Worm (Caenorhabditis elegans) whole organism, L2 larva: ENCODE data around the gene stdh-3.
A peak's percentile ranks its signal among the peaks of the same experiment; 100 is the strongest.

ENCODE experiments used
- C34F6.9 ChIP-seq: fragments of 150-350 bp; optimal IDR thresholded peaks from 2 replicates; lab custom pipeline; 2014; ENCODE audit warnings: missing biosample characterization, missing genetic modification characterization
- F13H6.1 ChIP-seq: sonication (generic microtip); optimal IDR thresholded peaks from 2 replicates; lab custom pipeline; 2016; ENCODE audit warnings: missing genetic modification characterization, missing compliant biosample characterization
- R02D3.7 ChIP-seq: fragments of 150-350 bp; optimal IDR thresholded peaks from 2 replicates; lab custom pipeline; 2014; ENCODE audit warnings: missing biosample characterization, missing genetic modification characterization
- Y55F3AM.14 ChIP-seq: fragments of 200-800 bp; sonication (Bioruptor generic); optimal IDR thresholded peaks from 2 replicates; lab custom pipeline; 2018; ENCODE audit warnings: mild to moderate bottlenecking, missing genetic modification characterization, missing compliant biosample characterization
- ZK546.5 ChIP-seq: sonication (generic microtip); optimal IDR thresholded peaks from 2 replicates; lab custom pipeline; 2017; ENCODE audit warnings: missing biosample characterization, missing genetic modification characterization
- aly-2 ChIP-seq: fragments of 150-350 bp; optimal IDR thresholded peaks from 2 replicates; lab custom pipeline; 2014; ENCODE audit warnings: missing biosample characterization, missing genetic modification characterization
- ama-1 ChIP-seq: fragments of 150-350 bp; optimal IDR thresholded peaks from 2 replicates; lab custom pipeline; 2018; ENCODE audit warnings: inconsistent platforms
- blmp-1 ChIP-seq: sonication (generic microtip); optimal IDR thresholded peaks from 2 replicates; lab custom pipeline; 2017; ENCODE audit warnings: missing genetic modification characterization, mild to moderate bottlenecking, missing compliant biosample characterization, antibody characterized with exemption, moderate library complexity; ENCODE audit not compliant: insufficient read depth
- ceh-16 ChIP-seq: fragments of 150-350 bp; optimal IDR thresholded peaks from 2 replicates; lab custom pipeline; 2014; ENCODE audit warnings: missing biosample characterization, missing genetic modification characterization
- ceh-82 ChIP-seq: fragments of 150-350 bp; optimal IDR thresholded peaks from 2 replicates; lab custom pipeline; 2014; ENCODE audit warnings: missing biosample characterization, missing genetic modification characterization
- crh-2 ChIP-seq: sonication (generic microtip); optimal IDR thresholded peaks from 2 replicates; lab custom pipeline; 2017; ENCODE audit warnings: missing biosample characterization, missing genetic modification characterization
- dmd-4 ChIP-seq: sonication (generic microtip); optimal IDR thresholded peaks from 2 replicates; lab custom pipeline; 2017; ENCODE audit warnings: missing biosample characterization, missing genetic modification characterization
- egl-27 ChIP-seq: sonication (generic microtip); optimal IDR thresholded peaks from 3 replicates; lab custom pipeline; 2017; ENCODE audit warnings: missing biosample characterization, missing genetic modification reagents, missing genetic modification characterization
- elt-1 ChIP-seq: fragments of 150-350 bp; optimal IDR thresholded peaks from 2 replicates; lab custom pipeline; 2014; ENCODE audit warnings: missing biosample characterization, missing genetic modification characterization
- elt-3 ChIP-seq: sonication (generic microtip); optimal IDR thresholded peaks from 2 replicates; lab custom pipeline; 2017; ENCODE audit warnings: missing biosample characterization, missing genetic modification characterization
- fos-1 ChIP-seq: fragments of 150-350 bp; optimal IDR thresholded peaks from 2 replicates; lab custom pipeline; 2014; ENCODE audit warnings: missing biosample characterization, missing genetic modification characterization
- gmeb-1 ChIP-seq: fragments of 150-350 bp; optimal IDR thresholded peaks from 2 replicates; lab custom pipeline; 2014; ENCODE audit warnings: missing biosample characterization, missing genetic modification characterization
- lin-13 ChIP-seq: fragments of 150-350 bp; optimal IDR thresholded peaks from 2 replicates; lab custom pipeline; 2014; ENCODE audit warnings: missing biosample characterization, missing genetic modification reagents, missing genetic modification characterization
- lin-39 ChIP-seq: fragments of 150-350 bp; optimal IDR thresholded peaks from 2 replicates; lab custom pipeline; 2014; ENCODE audit warnings: missing biosample characterization, missing genetic modification reagents, missing genetic modification characterization
- lsy-2 ChIP-seq, 2 experiments: fragments of 150-350 bp in 1 of 2; sonication (generic microtip) in 1 of 2; optimal IDR thresholded peaks; 2 replicates each; lab custom pipeline; 2014 to 2017; ENCODE audit warnings: missing biosample characterization in 2 of 2, missing genetic modification characterization in 2 of 2
- mab-5 ChIP-seq: fragments of 150-350 bp; optimal IDR thresholded peaks from 2 replicates; lab custom pipeline; 2014; ENCODE audit warnings: missing biosample characterization, missing genetic modification characterization
- mdl-1 ChIP-seq, 2 experiments: fragments of 150-350 bp in 1 of 2; sonication (generic microtip) in 1 of 2; optimal IDR thresholded peaks; 2 replicates each; lab custom pipeline; 2017; ENCODE audit warnings: missing biosample characterization in 2 of 2, missing genetic modification characterization in 2 of 2
- nhr-10 ChIP-seq: sonication (generic microtip); optimal IDR thresholded peaks from 2 replicates; lab custom pipeline; 2017; ENCODE audit warnings: missing biosample characterization, missing genetic modification characterization
- nhr-129 ChIP-seq: fragments of 150-350 bp; optimal IDR thresholded peaks from 2 replicates; lab custom pipeline; 2014; ENCODE audit warnings: missing biosample characterization, missing genetic modification characterization
- nhr-21 ChIP-seq: fragments of 150-350 bp; optimal IDR thresholded peaks from 2 replicates; lab custom pipeline; 2014; ENCODE audit warnings: missing biosample characterization, missing genetic modification characterization
- nhr-23 ChIP-seq: fragments of 150-350 bp; optimal IDR thresholded peaks from 2 replicates; lab custom pipeline; 2014; ENCODE audit warnings: missing biosample characterization, missing genetic modification reagents, missing genetic modification characterization
- nhr-237 ChIP-seq: fragments of 150-350 bp; optimal IDR thresholded peaks from 2 replicates; lab custom pipeline; 2014; ENCODE audit warnings: missing biosample characterization, missing genetic modification characterization
- nhr-25 ChIP-seq: fragments of 150-350 bp; sonication (generic microtip); optimal IDR thresholded peaks from 3 replicates; lab custom pipeline; 2014; ENCODE audit warnings: missing biosample characterization, missing genetic modification characterization
- nhr-6 ChIP-seq: fragments of 150-350 bp; optimal IDR thresholded peaks from 2 replicates; lab custom pipeline; 2014; ENCODE audit warnings: missing biosample characterization, missing genetic modification characterization
- nhr-77 ChIP-seq: fragments of 150-350 bp; optimal IDR thresholded peaks from 2 replicates; lab custom pipeline; 2014; ENCODE audit warnings: missing biosample characterization, missing genetic modification characterization
- peb-1 ChIP-seq: fragments of 150-350 bp; optimal IDR thresholded peaks from 2 replicates; lab custom pipeline; 2014; ENCODE audit warnings: missing biosample characterization, missing genetic modification characterization
- skn-1 ChIP-seq: sonication (generic microtip); optimal IDR thresholded peaks from 2 replicates; lab custom pipeline; 2017; ENCODE audit warnings: missing biosample characterization, missing genetic modification characterization
- sma-3 ChIP-seq: sonication (generic microtip); optimal IDR thresholded peaks from 2 replicates; lab custom pipeline; 2016; ENCODE audit warnings: missing genetic modification reagents, missing genetic modification characterization, missing compliant biosample characterization
- sma-9 ChIP-seq, 2 experiments: fragments of 150-350 bp in 1 of 2; sonication (generic microtip) in 1 of 2; optimal IDR thresholded peaks; 2 replicates each; lab custom pipeline; 2014 to 2016; ENCODE audit warnings: missing genetic modification characterization in 2 of 2, mild to moderate bottlenecking in 1 of 2, missing biosample characterization in 1 of 2, missing compliant biosample characterization in 1 of 2, missing genetic modification reagents in 1 of 2, moderate library complexity in 1 of 2
- snpc-4 ChIP-seq: fragments of 150-350 bp; optimal IDR thresholded peaks from 2 replicates; lab custom pipeline; 2014; ENCODE audit warnings: missing biosample characterization, missing genetic modification characterization
- unc-39 ChIP-seq: fragments of 150-350 bp; optimal IDR thresholded peaks from 2 replicates; lab custom pipeline; 2014; ENCODE audit warnings: missing biosample characterization, missing genetic modification characterization
- unc-55 ChIP-seq: fragments of 150-350 bp; sonication (generic microtip); optimal IDR thresholded peaks from 3 replicates; lab custom pipeline; 2014; ENCODE audit warnings: missing biosample characterization, missing genetic modification reagents, missing genetic modification characterization
- unc-62 ChIP-seq: fragments of 150-350 bp; optimal IDR thresholded peaks from 2 replicates; lab custom pipeline; 2014; ENCODE audit warnings: missing biosample characterization, missing genetic modification reagents, missing genetic modification characterization
- zag-1 ChIP-seq: fragments of 150-350 bp; optimal IDR thresholded peaks from 2 replicates; lab custom pipeline; 2014; ENCODE audit warnings: missing biosample characterization, missing genetic modification characterization
- ztf-1 ChIP-seq: fragments of 200-800 bp; sonication (Bioruptor generic); conservative IDR thresholded peaks from 2 replicates; pipeline ENCODE4 v1.3.6; 2022; ENCODE audit warnings: missing genetic modification characterization, missing compliant biosample characterization
- ztf-11 ChIP-seq: sonication (generic microtip); optimal IDR thresholded peaks from 2 replicates; lab custom pipeline; 2017; ENCODE audit warnings: missing biosample characterization, missing genetic modification characterization
- ztf-4 ChIP-seq: fragments of 150-350 bp; optimal IDR thresholded peaks from 2 replicates; lab custom pipeline; 2014; ENCODE audit warnings: missing biosample characterization, missing genetic modification characterization

stdh-3 gene

ce11 chrV:13907557-13908104, 3.2 kb downstream of the stdh-3 start (continued):
- TF ChIP-seq Y55F3AM.14 (GFP tag; lab: Kevin White, UChicago) (peak; percentile 47), zag-1 (no peak), nhr-21 (tag; lab: Kevin White, UChicago) (peak; percentile 46), snpc-4 (tag; lab: Kevin White, UChicago) (no peak), nhr-10 (tag; lab: Kevin White, UChicago) (no peak), C34F6.9 (peak; percentile 21), ceh-82 (tag; lab: Kevin White, UChicago) (no peak), nhr-23 (no peak), F13H6.1 (tag; lab: Kevin White, UChicago) (peak; percentile 11), sma-9 (GFP tag; optimal IDR thresholded peaks at IDR 0.05; lab: Kevin White, UChicago) (peak; percentile 42), sma-9 (tag; optimal IDR thresholded peaks at IDR 0.05; lab: Kevin White, UChicago) (no peak), dmd-4 (no peak), lin-13 (GFP tag; lab: Kevin White, UChicago) (peak; percentile 49), ztf-11 (tag; lab: Kevin White, UChicago) (no peak), ztf-1 (GFP tag; lab: Robert Waterston, UW) (no peak)

ce11 chrV:13908120-13908915, 3.9 kb downstream of the stdh-3 start:
- peak; percentile 8 for TF ChIP-seq sma-9 (GFP tag; optimal IDR thresholded peaks at IDR 0.05; lab: Kevin White, UChicago)
- no peak for TF ChIP-seq sma-9 (tag; optimal IDR thresholded peaks at IDR 0.05; lab: Kevin White, UChicago)
- peak; percentile 66 for TF ChIP-seq ztf-4
- TF ChIP-seq sma-3 (GFP tag; lab: Kevin White, UChicago), result no peak
- peak; percentile 29 for TF ChIP-seq Y55F3AM.14 (GFP tag; lab: Kevin White, UChicago)
- TF ChIP-seq ztf-11 (tag; lab: Kevin White, UChicago), result no peak
- TF ChIP-seq nhr-6 (tag; lab: Kevin White, UChicago), result no peak
- peak in 1 of 2 experiments; percentile 38 for TF ChIP-seq lsy-2 (tag; optimal IDR thresholded peaks at IDR 0.05; lab: Kevin White, UChicago)
- no peak for TF ChIP-seq unc-62
- peak; percentile 92 for TF ChIP-seq ama-1
- TF ChIP-seq unc-55, result no peak
- TF ChIP-seq gmeb-1 (tag; lab: Kevin White, UChicago), result no peak
- TF ChIP-seq F13H6.1 (tag; lab: Kevin White, UChicago), result no peak
- TF ChIP-seq nhr-129, result no peak
- TF ChIP-seq, all 48 proteins: peak for 5

DNA sequence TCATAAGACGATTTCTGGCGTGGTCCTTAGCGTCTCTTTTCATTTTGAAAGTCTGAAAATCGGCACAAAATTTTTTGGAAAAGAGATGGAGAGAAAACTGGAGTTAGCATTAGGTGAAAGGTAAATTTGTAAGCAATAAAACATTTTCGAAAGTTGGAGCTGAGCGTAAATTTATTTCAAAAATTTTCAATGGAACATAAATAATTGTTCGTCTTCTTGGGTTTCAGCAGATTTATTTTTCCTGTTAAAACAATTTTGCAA, 4.4 kb downstream of the stdh-3 start, which contains the start of gene C06B3.6:
TSS of gene C06B3.6 (minus strand) at position 52 of the 261 bp plus-strand sequence.
- TF ChIP-seq mab-5 (tag; lab: Kevin White, UChicago), result no peak
- no peak for TF ChIP-seq ztf-11 (tag; lab: Kevin White, UChicago)
- no peak for TF ChIP-seq ZK546.5
- TF ChIP-seq lsy-2 (tag; optimal IDR thresholded peaks at IDR 0.05; lab: Kevin White, UChicago), result no peak
- TF ChIP-seq ceh-82 (tag; lab: Kevin White, UChicago), result no peak
- no peak for TF ChIP-seq elt-3 (tag; lab: Kevin White, UChicago)
- TF ChIP-seq nhr-21 (tag; lab: Kevin White, UChicago), result no peak
- no peak for TF ChIP-seq nhr-77 (tag; lab: Kevin White, UChicago)
- no peak for TF ChIP-seq peb-1
- TF ChIP-seq ama-1, result no peak
- TF ChIP-seq snpc-4 (tag; lab: Kevin White, UChicago), result no peak
- no peak for TF ChIP-seq unc-62
- no peak for TF ChIP-seq mdl-1 (tag; optimal IDR thresholded peaks at IDR 0.05; lab: Kevin White, UChicago)
- TF ChIP-seq elt-1, result no peak
- no peak for TF ChIP-seq unc-39
- no peak for TF ChIP-seq ztf-1 (GFP tag; lab: Robert Waterston, UW)

ce11 chrV:13909400-13909799, 5.0 kb downstream of the stdh-3 start, which contains the start of gene C06B3.7:
Gene C06B3.7 (plus strand): TSS chrV:13909686.
- TF ChIP-seq nhr-237 (tag; lab: Kevin White, UChicago), result no peak
- TF ChIP-seq ceh-16 (tag; lab: Kevin White, UChicago), result no peak
- no peak for TF ChIP-seq ZK546.5
- peak; percentile 45 for TF ChIP-seq egl-27 (tag; lab: Kevin White, UChicago)
- TF ChIP-seq sma-9 (GFP tag; optimal IDR thresholded peaks at IDR 0.05; lab: Kevin White, UChicago), result peak; percentile 96
- no peak for TF ChIP-seq sma-9 (tag; optimal IDR thresholded peaks at IDR 0.05; lab: Kevin White, UChicago)
- no peak for TF ChIP-seq nhr-10 (tag; lab: Kevin White, UChicago)
- TF ChIP-seq snpc-4 (tag; lab: Kevin White, UChicago), result peak; percentile 46
- no peak for TF ChIP-seq aly-2
- no peak for TF ChIP-seq R02D3.7 (tag; lab: Kevin White, UChicago)
- peak; percentile 93 for TF ChIP-seq nhr-25 (tag; lab: Kevin White, UChicago)
- TF ChIP-seq ztf-4, result peak; percentile 75
- TF ChIP-seq unc-39, result no peak
- no peak for TF ChIP-seq lin-39 (tag; lab: Kevin White, UChicago)
- TF ChIP-seq nhr-21 (tag; lab: Kevin White, UChicago), result peak; percentile 93
- TF ChIP-seq lin-13 (GFP tag; lab: Kevin White, UChicago), result peak; percentile 47
- TF ChIP-seq fos-1 (tag; lab: Kevin White, UChicago), result peak; percentile 77
- no peak for TF ChIP-seq nhr-77 (tag; lab: Kevin White, UChicago)
- TF ChIP-seq ama-1, result peak; percentile 75
- TF ChIP-seq skn-1 (tag; lab: Kevin White, UChicago), result peak; percentile 21
- TF ChIP-seq blmp-1 (tag; lab: Kevin White, UChicago), result peak; percentile 55
- peak; percentile 91 for TF ChIP-seq C34F6.9
- TF ChIP-seq Y55F3AM.14 (GFP tag; lab: Kevin White, UChicago), result no peak
- TF ChIP-seq nhr-6 (tag; lab: Kevin White, UChicago), result no peak
- TF ChIP-seq mab-5 (tag; lab: Kevin White, UChicago), result peak; percentile 24
- peak; percentile 73 for TF ChIP-seq unc-55
- peak; percentile 95 for TF ChIP-seq crh-2 (tag; lab: Kevin White, UChicago)
- TF ChIP-seq zag-1, result no peak
- TF ChIP-seq ztf-1 (GFP tag; lab: Robert Waterston, UW), result no peak
- TF ChIP-seq F13H6.1 (tag; lab: Kevin White, UChicago), result peak; percentile 65
